Fruit fly (Drosophila melanogaster): ENCODE results near the gene Zip71B.

The Zip71B gene

DNA sequence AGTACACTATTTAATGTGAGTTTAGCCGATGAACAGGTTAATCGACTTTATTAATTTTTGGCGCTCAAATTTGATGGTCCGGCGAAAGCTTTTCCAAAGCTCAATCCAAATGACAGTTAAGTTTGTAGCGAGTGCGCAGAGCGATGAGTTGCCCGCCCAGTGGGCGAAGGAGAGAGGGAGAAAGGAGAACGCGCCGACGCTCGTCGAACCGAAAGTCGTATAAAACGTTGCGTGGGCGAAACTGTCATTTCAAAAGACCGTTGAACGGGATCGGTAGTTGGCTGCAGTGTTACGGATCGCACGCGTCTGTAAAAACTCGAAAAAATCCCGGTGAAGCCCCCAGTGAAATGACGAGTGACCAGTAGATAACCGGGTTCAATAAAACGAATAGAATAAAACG lies at the start of gene Zip71B:
Gene Zip71B, plus strand, starts transcription at position 265 of the 400 bp plus-strand sequence.
- TF ChIP-seq CTCF (optimal IDR thresholded peaks at IDR 0.05) (no peak), CG8478 (optimal IDR thresholded peaks at IDR 0.05) (no peak)

DNA sequence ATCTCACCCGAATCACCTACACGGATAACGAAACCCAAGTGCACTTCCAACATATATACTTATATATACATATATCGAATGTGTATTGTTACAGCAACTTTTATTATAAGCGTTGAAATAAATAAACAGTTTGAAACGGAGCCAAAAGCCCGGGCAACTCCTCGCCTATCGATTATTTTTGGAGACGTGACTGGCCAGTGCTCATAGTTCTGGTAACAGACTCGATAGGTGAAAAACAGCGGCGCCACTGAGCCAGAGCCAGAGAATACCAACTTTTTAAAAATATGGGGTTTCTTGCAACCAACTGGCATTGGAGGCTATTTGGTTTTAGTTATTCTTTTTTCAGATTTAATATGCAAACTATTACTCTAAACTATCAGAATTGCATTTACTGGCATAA lies 49.3 kb upstream of the Zip71B start:
- TF ChIP-seq CTCF (optimal IDR thresholded peaks at IDR 0.05) (peak; percentile 90 to 95), CG8478 (optimal IDR thresholded peaks at IDR 0.05) (no peak)

DNA sequence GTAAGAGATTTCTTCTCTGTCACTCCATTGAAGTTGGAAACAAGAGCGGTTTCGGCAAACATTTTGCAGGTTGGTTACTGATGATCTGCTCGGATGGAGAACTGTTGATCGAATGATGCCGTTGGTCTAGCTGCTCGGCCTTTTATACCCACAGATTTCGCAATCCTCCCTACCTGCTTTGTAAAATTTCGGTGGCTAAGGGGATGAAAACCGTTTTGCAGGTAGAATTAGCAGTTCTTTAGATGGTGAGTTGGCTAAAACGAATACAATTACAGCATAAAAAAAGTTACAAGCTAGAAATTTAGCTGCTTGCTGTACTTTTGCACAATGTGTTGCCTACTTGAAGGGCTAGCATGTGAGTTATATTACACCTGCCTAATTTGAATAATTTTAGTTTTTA lies 47.9 kb upstream of the Zip71B start, which contains the start of gene CG13465:
Gene CG13465, minus strand, starts transcription at position 101 of the 400 bp plus-strand sequence.
- TF ChIP-seq CTCF (optimal IDR thresholded peaks at IDR 0.05) (no peak), CG8478 (optimal IDR thresholded peaks at IDR 0.05) (no peak)

DNA sequence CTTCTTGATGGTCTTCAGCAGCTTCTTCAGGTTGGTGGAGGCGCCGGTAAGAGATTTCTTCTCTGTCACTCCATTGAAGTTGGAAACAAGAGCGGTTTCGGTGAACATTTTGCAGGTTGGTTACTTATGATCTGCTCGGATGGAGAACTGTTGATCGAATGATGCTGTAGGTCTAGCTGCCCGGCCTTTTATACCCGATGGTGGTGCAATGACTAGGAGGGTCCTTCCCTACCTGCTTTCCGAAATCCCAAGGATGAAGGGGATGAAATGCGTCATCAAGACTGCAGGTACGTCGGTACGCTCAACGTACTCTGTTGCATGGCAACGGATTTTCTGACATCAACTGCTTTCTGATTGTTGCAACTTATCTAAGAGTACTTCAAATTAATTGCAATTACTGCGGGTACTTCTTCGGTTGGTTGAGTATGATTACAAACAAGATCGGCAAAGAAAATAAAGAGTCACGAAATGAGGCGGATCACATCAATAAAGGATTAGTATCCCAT lies 46.1 kb upstream of the Zip71B start, which contains the start of gene BobA:
Gene BobA, minus strand, starts transcription at position 165 of the 506 bp plus-strand sequence.
- TF ChIP-seq CTCF (optimal IDR thresholded peaks at IDR 0.05) (no peak), CG8478 (optimal IDR thresholded peaks at IDR 0.05) (no peak)

DNA sequence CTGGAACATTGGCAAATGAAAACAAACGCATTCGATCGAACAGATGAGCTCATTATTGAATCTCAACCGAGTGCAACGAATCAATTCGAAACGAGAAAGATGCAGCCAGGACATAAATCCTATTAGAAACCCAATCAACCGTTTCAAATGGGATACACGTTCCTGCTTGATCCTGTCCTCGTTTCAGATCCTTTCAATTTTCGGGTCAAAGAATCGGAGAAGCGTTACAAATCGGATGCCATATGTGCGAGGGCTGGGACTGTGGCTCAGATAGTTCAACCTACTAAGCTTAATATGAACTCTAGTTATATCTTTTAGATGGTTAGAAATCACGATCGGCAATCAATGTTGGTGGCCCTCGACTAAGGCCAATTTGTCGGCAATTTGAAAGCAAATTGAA lies 42.1 kb upstream of the Zip71B start:
- TF ChIP-seq CTCF (optimal IDR thresholded peaks at IDR 0.05), result no peak
- no peak for TF ChIP-seq CG8478 (optimal IDR thresholded peaks at IDR 0.05)

DNA sequence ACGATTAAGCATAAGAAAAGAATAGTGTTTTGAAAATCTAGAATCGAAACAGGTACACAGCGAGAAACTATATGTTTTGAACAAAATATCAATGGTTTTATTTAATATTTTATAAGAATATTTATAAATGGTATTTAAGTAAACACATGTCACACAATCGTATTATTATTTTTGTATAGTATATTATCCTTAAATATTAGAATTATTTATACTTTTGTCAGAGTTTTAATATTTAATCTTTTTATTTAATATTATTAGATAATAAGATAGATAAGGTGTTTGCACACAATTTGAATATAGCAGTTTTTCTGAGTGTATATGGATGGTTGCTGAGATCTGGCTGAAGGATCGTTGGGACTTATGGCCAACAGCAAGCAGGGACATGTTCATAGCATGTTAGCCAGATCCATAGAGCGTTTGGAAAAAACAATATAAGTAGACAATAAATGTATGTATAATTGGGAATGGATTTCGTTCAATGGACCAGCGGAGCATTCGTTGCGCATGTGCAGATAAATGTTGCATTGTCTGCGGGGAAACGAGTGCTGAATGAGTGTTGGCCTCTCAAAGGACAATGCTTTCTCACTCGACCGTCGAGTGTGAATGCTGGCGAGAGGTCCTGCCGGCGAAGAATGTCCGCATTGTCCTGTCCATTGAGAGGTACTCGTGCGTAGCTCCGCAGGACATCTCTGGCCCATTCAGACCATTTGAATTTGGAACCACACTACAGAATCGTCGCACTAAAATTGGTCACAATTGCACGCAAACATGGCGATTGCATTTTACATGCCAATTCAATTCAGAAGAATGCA lies 39.0 kb upstream of the Zip71B start:
- TF ChIP-seq CG8478 (optimal IDR thresholded peaks at IDR 0.05), result no peak
- TF ChIP-seq CTCF (optimal IDR thresholded peaks at IDR 0.05), result no peak

DNA sequence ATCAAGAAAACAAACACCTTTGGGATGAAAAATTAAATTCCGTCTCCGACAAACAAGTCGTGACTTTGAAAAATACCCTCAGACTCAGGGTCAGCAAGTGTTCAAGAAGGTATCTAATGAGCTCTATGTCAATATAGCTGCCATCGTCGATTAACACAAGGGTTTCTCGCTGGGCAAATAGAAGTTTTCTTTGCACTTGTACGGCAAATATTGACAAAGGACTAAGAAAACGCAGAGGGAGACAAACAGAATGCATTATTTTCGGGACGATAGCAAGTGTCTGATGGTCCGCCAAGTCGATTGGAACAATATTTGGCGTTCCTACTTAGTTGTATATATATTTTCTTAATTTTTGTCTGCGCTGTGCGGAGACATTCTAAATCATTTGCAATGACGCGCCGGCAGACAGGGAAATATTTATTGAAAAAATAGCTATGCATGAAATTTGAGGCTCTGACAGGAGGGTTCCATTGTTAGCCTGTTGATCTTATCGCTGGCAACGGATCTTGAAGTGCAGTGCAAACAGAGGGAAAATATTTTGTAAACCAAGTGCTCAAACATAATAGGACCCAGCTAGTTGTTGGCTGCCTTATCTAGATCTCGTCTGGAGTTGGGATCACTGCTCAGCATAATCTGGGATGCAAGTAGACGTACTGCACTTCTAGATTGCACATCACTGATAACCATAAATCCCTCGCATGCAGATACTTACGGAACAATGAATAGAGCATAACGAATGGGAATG lies 35.6 kb upstream of the Zip71B start:
- TF ChIP-seq CTCF (optimal IDR thresholded peaks at IDR 0.05), result no peak
- no peak for TF ChIP-seq CG8478 (optimal IDR thresholded peaks at IDR 0.05)

DNA sequence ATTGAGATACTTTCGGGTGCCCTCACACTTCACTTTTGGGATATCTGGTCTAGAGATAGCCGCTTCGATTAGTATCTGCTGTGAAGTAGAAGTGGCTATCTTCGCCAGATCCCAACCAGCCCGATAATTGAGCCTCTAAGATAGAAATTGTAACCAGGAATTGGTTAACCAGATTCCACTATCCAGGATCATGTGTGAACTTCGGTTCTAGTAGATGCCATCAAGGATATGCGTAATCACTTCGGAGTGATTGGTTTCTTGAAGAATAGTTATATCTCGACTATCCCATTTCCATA lies 35.1 kb upstream of the Zip71B start:
- TF ChIP-seq CTCF (optimal IDR thresholded peaks at IDR 0.05) (no peak), CG8478 (optimal IDR thresholded peaks at IDR 0.05) (no peak)

DNA sequence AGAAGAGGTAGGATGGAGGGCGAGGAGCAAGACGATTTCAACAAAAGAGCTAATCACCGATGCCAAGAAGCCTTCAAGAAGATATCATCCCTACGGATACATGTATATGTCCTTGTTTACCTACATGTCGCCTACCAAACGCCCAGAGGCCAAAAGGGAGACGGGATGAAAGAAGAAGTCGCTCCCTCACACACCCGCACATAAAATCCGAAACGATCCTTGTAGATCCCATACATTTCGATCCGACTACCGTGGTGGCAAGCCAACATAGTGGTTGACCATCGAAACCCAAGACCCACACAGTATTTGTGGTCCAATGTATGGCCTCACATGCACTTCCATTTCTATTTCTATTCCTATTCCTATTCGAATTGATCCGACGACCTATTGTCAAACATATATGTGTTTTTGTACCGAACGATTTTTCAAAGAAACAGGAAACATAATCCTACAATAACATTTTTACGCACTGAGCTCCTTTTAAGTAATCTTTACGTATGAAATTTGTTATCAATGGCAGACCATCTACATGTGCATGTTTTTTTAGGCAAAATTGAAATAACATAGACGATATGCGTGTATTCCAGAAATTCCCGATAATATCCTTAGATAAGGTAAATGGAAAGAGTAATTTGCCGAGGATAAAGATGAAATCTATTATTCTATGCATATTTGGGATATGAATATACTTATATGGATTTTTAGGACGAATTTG lies 33.3 kb upstream of the Zip71B start:
- no peak for TF ChIP-seq CG8478 (optimal IDR thresholded peaks at IDR 0.05)
- no peak for TF ChIP-seq CTCF (optimal IDR thresholded peaks at IDR 0.05)

DNA sequence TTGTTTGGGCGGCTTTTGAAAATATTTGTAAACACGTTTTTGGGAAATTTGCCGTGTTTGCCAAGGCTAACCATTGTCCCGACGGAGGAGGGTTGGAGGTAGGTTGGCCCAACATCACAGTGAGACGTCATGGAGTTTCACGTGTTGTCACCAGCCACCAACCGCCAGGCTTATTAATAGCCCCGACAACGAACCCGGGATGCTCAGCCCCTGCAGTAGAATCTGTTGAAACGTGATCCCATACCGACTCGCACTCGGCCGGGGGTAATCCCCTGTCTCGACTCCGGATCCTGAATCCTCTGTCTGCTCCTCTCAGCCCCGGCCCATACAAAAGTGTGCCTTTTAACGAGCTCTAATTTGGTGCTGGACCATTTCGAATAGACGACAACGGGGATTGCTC lies 31.5 kb upstream of the Zip71B start:
- TF ChIP-seq CTCF (optimal IDR thresholded peaks at IDR 0.05) (no peak), CG8478 (optimal IDR thresholded peaks at IDR 0.05) (no peak)

DNA sequence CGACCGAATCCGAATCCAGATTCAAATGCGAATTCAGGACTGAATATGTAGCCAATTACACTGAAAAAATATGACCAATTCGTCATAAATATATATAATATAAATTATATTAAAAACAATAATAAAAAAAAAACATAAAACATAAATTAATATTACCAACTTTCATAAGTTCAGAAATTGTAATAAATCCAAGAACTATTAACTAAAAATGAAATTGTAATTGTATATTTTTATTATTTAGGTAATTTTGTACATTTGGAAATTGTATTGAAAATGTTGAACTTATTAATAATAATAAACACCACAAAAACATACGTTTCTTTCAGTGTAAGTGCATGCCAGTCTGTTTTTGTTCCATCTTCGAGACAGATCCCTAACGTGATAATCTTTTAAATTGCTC lies 31.1 kb upstream of the Zip71B start:
- TF ChIP-seq CG8478 (optimal IDR thresholded peaks at IDR 0.05), result no peak
- TF ChIP-seq CTCF (optimal IDR thresholded peaks at IDR 0.05), result no peak

DNA sequence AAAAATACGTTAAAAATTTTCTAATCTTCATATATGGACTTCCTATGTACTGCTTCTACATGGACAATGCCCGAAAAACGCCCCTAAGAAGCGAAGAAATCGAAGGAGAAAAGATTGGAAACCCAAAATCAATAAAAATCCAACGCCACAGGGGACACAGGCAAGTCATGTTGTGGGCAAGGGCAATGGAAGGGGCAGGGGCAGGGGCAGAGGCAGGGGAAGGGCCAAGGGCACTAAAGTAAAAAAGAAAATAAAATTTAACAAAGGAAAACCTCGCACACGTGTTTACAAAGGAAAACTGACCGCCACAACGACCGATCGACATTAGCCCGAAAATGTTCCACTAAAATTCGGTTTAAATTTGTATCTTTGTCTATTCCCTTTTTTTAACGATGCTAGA lies 29.4 kb upstream of the Zip71B start:
- TF ChIP-seq CTCF (optimal IDR thresholded peaks at IDR 0.05) (no peak), CG8478 (optimal IDR thresholded peaks at IDR 0.05) (no peak)

DNA sequence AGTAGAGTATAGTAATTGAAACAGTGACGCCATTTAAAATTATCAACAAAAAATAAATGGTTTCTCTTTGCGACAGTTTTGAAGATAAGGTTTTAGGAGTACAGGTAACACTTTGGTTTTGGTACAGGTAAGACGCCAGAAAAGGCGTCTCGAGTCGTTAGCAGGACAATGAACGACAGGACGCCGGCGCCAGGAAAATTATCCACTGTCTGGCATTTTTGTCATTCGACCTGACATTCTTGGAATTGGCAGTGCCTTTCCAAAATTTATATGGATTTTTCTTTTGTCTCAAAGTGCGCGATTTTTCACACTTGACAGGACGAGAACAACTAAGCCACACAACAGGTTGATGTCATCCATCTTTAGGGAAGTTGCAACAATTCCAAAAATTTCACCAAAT lies 27.2 kb upstream of the Zip71B start:
- TF ChIP-seq CG8478 (optimal IDR thresholded peaks at IDR 0.05) (no peak), CTCF (optimal IDR thresholded peaks at IDR 0.05) (no peak)

DNA sequence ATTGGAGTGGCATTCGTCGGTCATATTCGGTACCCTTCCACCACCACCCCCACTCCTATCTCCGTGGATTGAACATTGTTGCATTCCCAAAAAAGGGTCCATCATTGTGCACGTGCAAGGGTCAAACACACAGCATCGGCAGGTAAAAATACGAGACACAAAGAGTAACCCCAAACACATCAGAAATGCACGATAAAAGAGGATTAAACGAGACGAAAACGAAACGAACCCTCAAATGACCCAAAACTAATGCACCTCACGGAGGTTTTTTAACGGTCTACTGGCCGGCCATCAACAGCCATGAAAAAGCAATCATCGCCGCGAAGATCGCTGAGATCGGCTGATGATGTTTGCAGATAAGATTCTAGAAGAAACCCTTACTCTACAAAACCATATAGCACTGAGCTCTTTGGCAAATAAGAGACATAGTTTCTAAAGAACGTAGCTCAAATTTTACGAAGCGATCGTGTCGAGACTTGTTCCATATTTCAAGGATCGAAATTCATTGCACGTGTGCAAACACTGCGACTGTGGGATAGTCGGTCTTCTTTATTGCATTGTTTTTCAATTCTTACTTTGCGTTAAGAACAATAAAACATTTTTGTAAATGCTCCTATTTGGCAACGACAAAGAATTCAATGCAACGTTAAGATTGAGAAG lies 25.8 kb upstream of the Zip71B start:
- TF ChIP-seq CG8478 (optimal IDR thresholded peaks at IDR 0.05) (no peak), CTCF (optimal IDR thresholded peaks at IDR 0.05) (no peak)
